Fruit fly (Drosophila melanogaster) whole organism, embryonic: ENCODE measurements around the gene CG43678.
A peak's percentile ranks its signal among the peaks of the same experiment; 100 is the strongest.

Experiments used
- Aef1 ChIP-seq: fragments of 200-800 bp; sonication (Bioruptor generic); IDR thresholded peaks from 3 replicates; pipeline ENCODE4 v1.3.6; 2022; ENCODE audit warnings: missing biosample characterization, missing genetic modification characterization
- Bteb2 ChIP-seq: fragments of 200-800 bp; sonication (Bioruptor generic); optimal IDR thresholded peaks from 2 replicates; lab custom pipeline; 2016; ENCODE audit warnings: missing biosample characterization, missing genetic modification characterization
- CG10462 ChIP-seq: fragments of 200-800 bp; sonication (Bioruptor generic); optimal IDR thresholded peaks from 2 replicates; lab custom pipeline; 2016; ENCODE audit warnings: missing biosample characterization, missing genetic modification characterization
- CG10543 ChIP-seq: fragments of 200-800 bp; sonication (Bioruptor generic); optimal IDR thresholded peaks from 3 replicates; lab custom pipeline; 2017; ENCODE audit warnings: missing biosample characterization, mild to moderate bottlenecking, missing genetic modification characterization, moderate library complexity
- CG10959 ChIP-seq: fragments of 200-800 bp; sonication (Bioruptor generic); IDR thresholded peaks from 2 replicates; pipeline ENCODE4 v1.3.6; 2022; ENCODE audit warnings: missing biosample characterization, missing genetic modification characterization
- CG12236 ChIP-seq: fragments of 200-800 bp; sonication (Bioruptor generic); optimal IDR thresholded peaks from 2 replicates; lab custom pipeline; 2016; ENCODE audit warnings: missing biosample characterization, missing genetic modification characterization
- CG12299 ChIP-seq: fragments of 200-800 bp; sonication (Bioruptor generic); optimal IDR thresholded peaks from 2 replicates; lab custom pipeline; 2018; ENCODE audit warnings: missing biosample characterization, mild to moderate bottlenecking, missing genetic modification characterization
- CG14050 ChIP-seq: fragments of 200-800 bp; sonication (Bioruptor generic); IDR thresholded peaks from 3 replicates; pipeline ENCODE4 v1.3.6; 2022; ENCODE audit warnings: missing biosample characterization, missing genetic modification characterization
- CG17186 ChIP-seq: fragments of 200-800 bp; sonication (Bioruptor generic); optimal IDR thresholded peaks from 3 replicates; lab custom pipeline; 2017; ENCODE audit warnings: missing biosample characterization, missing genetic modification reagents, missing genetic modification characterization
- CG17328 ChIP-seq: fragments of 200-800 bp; sonication (Bioruptor generic); IDR thresholded peaks from 2 replicates; pipeline ENCODE4 v1.3.6; 2022; ENCODE audit warnings: missing biosample characterization, missing genetic modification characterization
- CG17361 ChIP-seq: fragments of 200-800 bp; sonication (Bioruptor generic); IDR thresholded peaks from 3 replicates; pipeline ENCODE4 v1.3.6; 2022; ENCODE audit warnings: missing biosample characterization, missing genetic modification characterization
- CG17385 ChIP-seq: fragments of 200-800 bp; sonication (Bioruptor generic); optimal IDR thresholded peaks from 3 replicates; lab custom pipeline; 2018; ENCODE audit warnings: missing biosample characterization, mild to moderate bottlenecking, missing genetic modification characterization
- CG17612 ChIP-seq: fragments of 200-800 bp; sonication (Bioruptor generic); IDR thresholded peaks from 2 replicates; pipeline ENCODE4 v1.3.6; 2022; ENCODE audit warnings: missing biosample characterization, missing genetic modification characterization
- CG3163 ChIP-seq: fragments of 200-800 bp; sonication (Bioruptor generic); optimal IDR thresholded peaks from 3 replicates; lab custom pipeline; 2016; ENCODE audit warnings: missing biosample characterization, missing genetic modification characterization
- CG4404 ChIP-seq: fragments of 200-800 bp; sonication (Bioruptor generic); IDR thresholded peaks from 2 replicates; pipeline ENCODE4 v1.3.6; 2022; ENCODE audit warnings: missing biosample characterization, missing genetic modification characterization
- CG4730 ChIP-seq: fragments of 200-800 bp; sonication (Bioruptor generic); IDR thresholded peaks from 2 replicates; pipeline ENCODE4 v1.3.6; 2022; ENCODE audit warnings: missing biosample characterization, missing genetic modification characterization
- CG4820 ChIP-seq: fragments of 200-800 bp; sonication (Bioruptor generic); optimal IDR thresholded peaks from 3 replicates; lab custom pipeline; 2016; ENCODE audit warnings: missing biosample characterization, missing genetic modification characterization
- CG7357 ChIP-seq: fragments of 200-800 bp; sonication (Bioruptor generic); IDR thresholded peaks from 3 replicates; pipeline ENCODE4 v1.3.6; 2022; ENCODE audit warnings: missing biosample characterization, missing genetic modification characterization
- CG7556 ChIP-seq: fragments of 200-800 bp; sonication (Bioruptor generic); optimal IDR thresholded peaks from 2 replicates; lab custom pipeline; 2017; ENCODE audit warnings: missing biosample characterization, mild to moderate bottlenecking, missing genetic modification characterization
- CG7963 ChIP-seq: fragments of 200-800 bp; sonication (Bioruptor generic); IDR thresholded peaks from 3 replicates; pipeline ENCODE4 v1.3.6; 2022; ENCODE audit warnings: missing biosample characterization, missing genetic modification characterization; ENCODE audit not compliant: partially characterized antibody
- CG8359 ChIP-seq: fragments of 200-800 bp; sonication (Bioruptor generic); optimal IDR thresholded peaks from 2 replicates; lab custom pipeline; 2017; ENCODE audit warnings: missing biosample characterization, mild to moderate bottlenecking, missing genetic modification characterization, borderline replicate concordance
- CG8944 ChIP-seq: fragments of 200-800 bp; sonication (Bioruptor generic); optimal IDR thresholded peaks from 3 replicates; lab custom pipeline; 2016; ENCODE audit warnings: missing biosample characterization, missing genetic modification characterization
- CG9727 ChIP-seq: fragments of 200-800 bp; sonication (Bioruptor generic); optimal IDR thresholded peaks from 3 replicates; lab custom pipeline; 2017; ENCODE audit warnings: missing biosample characterization, mild to moderate bottlenecking, missing genetic modification characterization
- CoRest ChIP-seq: fragments of 200-800 bp; sonication (Bioruptor generic); optimal IDR thresholded peaks from 3 replicates; lab custom pipeline; 2018; ENCODE audit warnings: missing biosample characterization, mild to moderate bottlenecking, missing genetic modification characterization, moderate library complexity
- Dfd ChIP-seq, 2 experiments: fragments of >200 bp; optimal IDR thresholded peaks; 2 replicates each; lab custom pipeline; 2017; ENCODE audit warnings: missing biosample characterization in 2 of 2, missing genetic modification characterization in 2 of 2
- Elba2 ChIP-seq: fragments of 200-800 bp; sonication (Bioruptor generic); optimal IDR thresholded peaks from 3 replicates; lab custom pipeline; 2016; ENCODE audit warnings: missing biosample characterization, missing genetic modification characterization
- H15 ChIP-seq: fragments of 200-800 bp; sonication (Bioruptor generic); IDR thresholded peaks from 3 replicates; pipeline ENCODE4 v1.3.6; 2022; ENCODE audit warnings: missing biosample characterization, missing genetic modification characterization
- Hmr ChIP-seq: fragments of 200-800 bp; sonication (Bioruptor generic); optimal IDR thresholded peaks from 3 replicates; lab custom pipeline; 2017; ENCODE audit warnings: mild to moderate bottlenecking, missing biosample characterization, missing genetic modification reagents, missing genetic modification characterization
- Max ChIP-seq: fragments of 200-800 bp; sonication (Bioruptor generic); optimal IDR thresholded peaks from 2 replicates; lab custom pipeline; 2016; ENCODE audit warnings: missing biosample characterization, mild to moderate bottlenecking, missing genetic modification characterization
- Oli ChIP-seq: fragments of 200-800 bp; sonication (Bioruptor generic); optimal IDR thresholded peaks from 2 replicates; lab custom pipeline; 2018; ENCODE audit warnings: missing biosample characterization, mild to moderate bottlenecking, missing genetic modification characterization, moderate library complexity
- Rfx ChIP-seq: fragments of 200-800 bp; sonication (Bioruptor generic); IDR thresholded peaks from 2 replicates; pipeline ENCODE4 v1.3.6; 2022; ENCODE audit warnings: missing biosample characterization, missing genetic modification characterization
- Sry-δ ChIP-seq: fragments of 200-800 bp; sonication (Bioruptor generic); optimal IDR thresholded peaks from 2 replicates; lab custom pipeline; 2016; ENCODE audit warnings: missing biosample characterization, missing genetic modification characterization
- abd-A ChIP-seq: fragments of 200-800 bp; sonication (Bioruptor generic); optimal IDR thresholded peaks from 3 replicates; lab custom pipeline; 2019; ENCODE audit warnings: missing biosample characterization, mild to moderate bottlenecking, missing genetic modification characterization, moderate library complexity
- ac ChIP-seq: fragments of 200-800 bp; sonication (Bioruptor generic); optimal IDR thresholded peaks from 3 replicates; lab custom pipeline; 2017; ENCODE audit warnings: missing biosample characterization, mild to moderate bottlenecking, missing genetic modification characterization
- aop ChIP-seq: fragments of 200-800 bp; sonication (Bioruptor generic); IDR thresholded peaks from 2 replicates; pipeline ENCODE4 v1.3.6; 2022; ENCODE audit warnings: missing biosample characterization, missing genetic modification characterization
- fd64A ChIP-seq: fragments of 200-800 bp; sonication (Bioruptor generic); optimal IDR thresholded peaks from 3 replicates; lab custom pipeline; 2018; ENCODE audit warnings: missing biosample characterization, mild to moderate bottlenecking, missing genetic modification characterization
- ftz-f1 ChIP-seq: fragments of 200-800 bp; sonication (Bioruptor generic); optimal IDR thresholded peaks from 2 replicates; lab custom pipeline; 2016; ENCODE audit warnings: missing biosample characterization, missing genetic modification characterization
- gce ChIP-seq: fragments of 200-800 bp; sonication (Bioruptor generic); IDR thresholded peaks from 3 replicates; pipeline ENCODE4 v1.3.6; 2022; ENCODE audit warnings: missing biosample characterization, missing genetic modification characterization
- klu ChIP-seq: fragments of 200-800 bp; sonication (Bioruptor generic); IDR thresholded peaks from 2 replicates; pipeline ENCODE4 v1.3.6; 2022; ENCODE audit warnings: missing biosample characterization, missing genetic modification characterization
- lmd ChIP-seq: fragments of 200-800 bp; sonication (Bioruptor generic); IDR thresholded peaks from 2 replicates; pipeline ENCODE4 v1.3.6; 2022; ENCODE audit warnings: missing biosample characterization, missing genetic modification characterization
- maf-S ChIP-seq: fragments of 200-800 bp; sonication (Bioruptor generic); optimal IDR thresholded peaks from 2 replicates; lab custom pipeline; 2016; ENCODE audit warnings: missing biosample characterization, missing genetic modification characterization
- mam ChIP-seq: fragments of 200-800 bp; sonication (Bioruptor generic); optimal IDR thresholded peaks from 3 replicates; lab custom pipeline; 2016; ENCODE audit warnings: missing biosample characterization, missing genetic modification characterization
- nom ChIP-seq: fragments of 200-800 bp; sonication (Bioruptor generic); optimal IDR thresholded peaks from 2 replicates; lab custom pipeline; 2017; ENCODE audit warnings: missing biosample characterization, missing genetic modification characterization, mild to moderate bottlenecking, moderate library complexity, missing genetic modification reagents
- scrt ChIP-seq: fragments of 200-800 bp; sonication (Bioruptor generic); optimal IDR thresholded peaks from 2 replicates; lab custom pipeline; 2018; ENCODE audit warnings: missing biosample characterization, mild to moderate bottlenecking, missing genetic modification characterization, moderate library complexity
- shn ChIP-seq: fragments of 200-800 bp; sonication (Bioruptor generic); optimal IDR thresholded peaks from 3 replicates; lab custom pipeline; 2016; ENCODE audit warnings: missing biosample characterization, missing genetic modification characterization
- tio ChIP-seq: fragments of 200-800 bp; sonication (Bioruptor generic); optimal IDR thresholded peaks from 2 replicates; lab custom pipeline; 2017; ENCODE audit warnings: missing biosample characterization, missing genetic modification characterization, inconsistent platforms
- trem ChIP-seq: fragments of 200-800 bp; optimal IDR thresholded peaks from 3 replicates; lab custom pipeline; 2019; ENCODE audit warnings: missing biosample characterization, mild to moderate bottlenecking, missing genetic modification characterization, moderate library complexity
- unpg ChIP-seq: fragments of 200-800 bp; sonication (Bioruptor generic); optimal IDR thresholded peaks from 3 replicates; lab custom pipeline; 2018; ENCODE audit warnings: missing biosample characterization, mild to moderate bottlenecking, missing genetic modification characterization, moderate library complexity
- usp ChIP-seq: fragments of >200 bp; optimal IDR thresholded peaks from 2 replicates; lab custom pipeline; 2017; ENCODE audit warnings: missing biosample characterization, missing genetic modification characterization
- zen2 ChIP-seq: fragments of 200-800 bp; sonication (Bioruptor generic); IDR thresholded peaks from 3 replicates; pipeline ENCODE4 v1.3.6; 2022; ENCODE audit warnings: missing biosample characterization, missing genetic modification characterization; ENCODE audit not compliant: partially characterized antibody

The CG43678 gene

DNA sequence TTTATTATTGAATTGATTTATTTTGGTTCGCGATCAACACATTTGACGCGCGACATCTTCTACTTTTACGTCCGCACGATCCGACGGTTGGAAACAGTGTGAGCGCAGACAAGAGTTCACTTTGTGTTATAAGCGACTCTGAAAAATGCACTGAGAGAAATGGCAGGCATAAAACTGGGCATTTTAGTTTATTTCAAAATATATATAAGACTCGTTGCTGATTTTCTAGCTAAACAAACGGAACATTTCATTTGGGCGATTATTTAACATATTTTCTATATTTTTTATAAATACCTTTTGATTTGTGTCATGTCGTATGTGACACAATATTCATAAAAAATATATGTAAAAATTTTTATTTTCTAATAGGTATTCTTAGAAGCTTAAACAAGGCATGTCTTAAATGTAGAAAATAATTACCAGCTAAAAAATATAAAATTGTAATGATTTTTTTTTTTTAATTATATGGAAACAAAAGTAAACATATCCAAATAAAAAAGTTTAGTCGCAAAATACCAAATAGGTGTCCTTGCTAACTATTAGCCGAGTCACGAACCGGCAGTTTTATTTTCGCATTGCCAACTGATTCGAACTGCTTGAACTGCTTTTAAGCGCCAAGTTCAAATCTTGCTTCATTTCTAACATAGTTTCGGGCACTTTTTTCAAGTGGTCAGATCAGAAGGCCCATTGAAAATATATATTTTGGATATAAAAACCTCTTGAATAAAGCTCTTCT lies 35.2 kb downstream of the CG43678 start, which contains the start of gene Reck (continued):
- TF ChIP-seq CG17385 (GFP tag; lab: Kevin White, UChicago) (peak; percentile 77), Aef1 (GFP tag; lab: Robert Waterston, UW) (peak; percentile 73), CG17612 (no peak), trem (tag; lab: Kevin White, UChicago) (peak; percentile 70), CG4404 (GFP tag; lab: Robert Waterston, UW) (no peak), maf-S (peak; percentile 15), lmd (GFP tag; lab: Robert Waterston, UW) (peak; percentile 69), CG7556 (GFP tag; lab: Kevin White, UChicago) (peak; percentile 76), CG4820 (GFP tag; lab: Kevin White, UChicago) (peak; percentile 78), Rfx (GFP tag; lab: Robert Waterston, UW) (peak; percentile 76), shn (no peak), Hmr (GFP tag; lab: Kevin White, UChicago) (peak; percentile 56), CoRest (tag; lab: Kevin White, UChicago) (peak; percentile 78), CG7963 (GFP tag; lab: Robert Waterston, UW) (no peak), CG10462 (GFP tag; lab: Kevin White, UChicago) (peak; percentile 42), abd-A (no peak), CG10543 (GFP tag; lab: Kevin White, UChicago) (peak; percentile 52), Bteb2 (peak; percentile 59), zen2 (GFP tag; lab: Robert Waterston, UW) (no peak), CG17186 (GFP tag; lab: Kevin White, UChicago) (no peak), CG4730 (GFP tag; lab: Robert Waterston, UW) (peak; percentile 74), CG12299 (tag; lab: Kevin White, UChicago) (peak; percentile 58), CG8359 (GFP tag; lab: Kevin White, UChicago) (peak; percentile 78), ftz-f1 (no peak), klu (GFP tag; lab: Robert Waterston, UW) (no peak), Dfd (GFP tag; optimal IDR thresholded peaks at IDR 0.05; lab: Kevin White, UChicago) (no peak), mam (peak; percentile 56), scrt (GFP tag; lab: Kevin White, UChicago) (peak; percentile 74), fd64A (GFP tag; lab: Kevin White, UChicago) (no peak), CG7357 (GFP tag; lab: Robert Waterston, UW) (peak; percentile 43; the same call in 1 of the 3 replicates), CG12236 (GFP tag; lab: Kevin White, UChicago) (no peak), H15 (GFP tag; lab: Robert Waterston, UW) (peak; percentile 67), nom (GFP tag; lab: Kevin White, UChicago) (peak; percentile 80), CG8944 (GFP tag; lab: Kevin White, UChicago) (peak; percentile 12), Oli (tag; lab: Kevin White, UChicago) (peak; percentile 71), CG14050 (GFP tag; lab: Robert Waterston, UW) (peak; percentile 80), CG10959 (GFP tag; lab: Robert Waterston, UW) (peak; percentile 66), ac (GFP tag; lab: Kevin White, UChicago) (peak; percentile 63), tio (GFP tag; lab: Kevin White, UChicago) (peak; percentile 83), usp (no peak), gce (GFP tag; lab: Robert Waterston, UW) (peak; percentile 85), Elba2 (no peak), Max (GFP tag; lab: Kevin White, UChicago) (peak; percentile 71), CG9727 (GFP tag; lab: Kevin White, UChicago) (peak; percentile 87), unpg (GFP tag; lab: Kevin White, UChicago) (peak; percentile 91), Sry-δ (GFP tag; lab: Kevin White, UChicago) (peak; percentile 2), CG17328 (peak; percentile 88), aop (GFP tag; lab: Robert Waterston, UW) (peak; percentile 29; the same call in 1 of the 2 replicates), CG3163 (no peak), CG17361 (GFP tag; lab: Robert Waterston, UW) (peak; percentile 77)
